Fruit fly (Drosophila melanogaster): ENCODE measurements around the gene Ugt37A1.

Ugt37A1 gene

dm6 chr2L:20382141-20382815 lies 8.4 kb upstream of the Ugt37A1 start, which contains the start of gene CG16798:
Gene CG16798, minus strand, starts transcription at chr2L:20382356.
- TF ChIP-seq Dll (optimal IDR thresholded peaks at IDR 0.05) (no peak), usp (GFP tag; optimal IDR thresholded peaks at IDR 0.05) (no peak)

- TF ChIP-seq CG8478 (optimal IDR thresholded peaks at IDR 0.05) (no peak), psq (optimal IDR thresholded peaks at IDR 0.05) (no peak), EcR (GFP tag; optimal IDR thresholded peaks at IDR 0.05) (no peak), pan (optimal IDR thresholded peaks at IDR 0.05) (no peak), usp (GFP tag; optimal IDR thresholded peaks at IDR 0.05) (no peak)
Measured at dm6 chr2L:20381329-20381728, 7.4 kb upstream of the Ugt37A1 start.

DNA sequence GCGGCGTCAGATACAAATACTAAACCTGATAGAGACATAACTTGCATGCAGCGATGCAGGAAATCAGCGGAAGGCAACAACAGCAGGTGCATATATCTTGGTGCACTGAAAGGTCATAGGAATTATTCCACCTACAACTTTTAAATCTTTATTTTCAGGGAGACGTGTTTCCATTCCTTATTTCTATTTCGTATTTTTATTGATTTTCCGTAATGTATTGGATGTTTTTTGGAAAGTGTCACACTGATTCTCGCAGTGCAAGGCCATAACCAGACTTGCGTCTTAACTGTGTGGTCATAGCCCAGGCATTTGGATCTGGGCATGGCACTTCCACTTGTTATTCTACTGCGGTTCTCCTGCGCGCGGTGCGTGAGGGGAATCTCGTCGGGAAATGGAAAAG lies 2.5 kb downstream of the Ugt37A1 start:
- TF ChIP-seq usp (GFP tag; optimal IDR thresholded peaks at IDR 0.05) (no peak), CG8478 (optimal IDR thresholded peaks at IDR 0.05) (no peak), EcR (GFP tag; optimal IDR thresholded peaks at IDR 0.05) (no peak), psq (optimal IDR thresholded peaks at IDR 0.05) (no peak), Dll (optimal IDR thresholded peaks at IDR 0.05) (no peak), pan (optimal IDR thresholded peaks at IDR 0.05) (no peak)

DNA sequence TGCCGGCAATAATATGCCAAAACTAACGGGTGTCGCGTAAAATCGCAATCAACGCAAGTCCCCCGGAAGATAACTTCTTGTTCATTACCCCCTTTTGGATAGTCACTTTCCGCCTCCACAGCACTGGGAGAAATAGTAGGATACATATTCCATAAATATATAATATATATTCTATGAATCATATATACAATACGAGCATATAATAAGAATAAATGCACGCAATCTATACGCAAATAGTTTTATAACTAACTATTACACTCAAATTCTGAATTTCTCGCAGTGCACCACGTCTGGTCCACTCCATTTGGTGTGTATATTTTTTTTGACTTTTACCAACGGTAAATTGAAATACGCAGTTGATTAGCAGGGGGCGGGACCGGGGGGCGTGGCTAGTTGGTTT lies 3.8 kb downstream of the Ugt37A1 start:
- TF ChIP-seq psq (optimal IDR thresholded peaks at IDR 0.05) (no peak), Dll (optimal IDR thresholded peaks at IDR 0.05) (no peak), pan (optimal IDR thresholded peaks at IDR 0.05) (no peak), EcR (GFP tag; optimal IDR thresholded peaks at IDR 0.05) (no peak), CG8478 (optimal IDR thresholded peaks at IDR 0.05) (no peak), usp (GFP tag; optimal IDR thresholded peaks at IDR 0.05) (no peak)

- TF ChIP-seq psq (optimal IDR thresholded peaks at IDR 0.05): no peak
- no peak for TF ChIP-seq usp (GFP tag; optimal IDR thresholded peaks at IDR 0.05)
- no peak for TF ChIP-seq pan (optimal IDR thresholded peaks at IDR 0.05)
- no peak for TF ChIP-seq Dll (optimal IDR thresholded peaks at IDR 0.05)
- no peak for TF ChIP-seq CG8478 (optimal IDR thresholded peaks at IDR 0.05)
- TF ChIP-seq EcR (GFP tag; optimal IDR thresholded peaks at IDR 0.05): no peak
Measured at dm6 chr2L:20352727-20353126, 21.2 kb downstream of the Ugt37A1 start.

- no peak for TF ChIP-seq EcR (GFP tag; optimal IDR thresholded peaks at IDR 0.05)
Measured at dm6 chr2L:20352200-20352599, 21.7 kb downstream of the Ugt37A1 start.

DNA sequence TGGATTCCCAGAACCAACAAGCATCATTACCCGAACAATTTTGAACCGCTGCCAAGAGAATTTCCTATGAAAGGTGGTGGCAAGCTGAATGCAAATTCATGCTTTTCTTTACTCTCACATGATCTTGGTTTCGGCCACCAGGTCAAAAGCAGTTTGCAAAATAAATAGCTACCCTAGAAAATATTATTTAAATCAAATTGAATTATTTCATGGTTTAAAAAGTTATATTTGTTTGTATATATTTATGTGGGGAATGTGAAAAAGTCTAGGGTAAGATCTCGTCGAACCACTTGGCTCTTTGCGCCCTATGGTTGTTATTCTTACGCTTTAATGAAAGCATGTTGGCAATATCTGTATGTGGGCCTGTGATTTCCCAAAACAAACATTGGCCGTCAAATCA lies 22.2 kb downstream of the Ugt37A1 start:
- TF ChIP-seq EcR (GFP tag; optimal IDR thresholded peaks at IDR 0.05): no peak
- no peak for TF ChIP-seq Dll (optimal IDR thresholded peaks at IDR 0.05)
- no peak for TF ChIP-seq CG8478 (optimal IDR thresholded peaks at IDR 0.05)
- TF ChIP-seq pan (optimal IDR thresholded peaks at IDR 0.05): no peak
- no peak for TF ChIP-seq usp (GFP tag; optimal IDR thresholded peaks at IDR 0.05)
- no peak for TF ChIP-seq psq (optimal IDR thresholded peaks at IDR 0.05)

DNA sequence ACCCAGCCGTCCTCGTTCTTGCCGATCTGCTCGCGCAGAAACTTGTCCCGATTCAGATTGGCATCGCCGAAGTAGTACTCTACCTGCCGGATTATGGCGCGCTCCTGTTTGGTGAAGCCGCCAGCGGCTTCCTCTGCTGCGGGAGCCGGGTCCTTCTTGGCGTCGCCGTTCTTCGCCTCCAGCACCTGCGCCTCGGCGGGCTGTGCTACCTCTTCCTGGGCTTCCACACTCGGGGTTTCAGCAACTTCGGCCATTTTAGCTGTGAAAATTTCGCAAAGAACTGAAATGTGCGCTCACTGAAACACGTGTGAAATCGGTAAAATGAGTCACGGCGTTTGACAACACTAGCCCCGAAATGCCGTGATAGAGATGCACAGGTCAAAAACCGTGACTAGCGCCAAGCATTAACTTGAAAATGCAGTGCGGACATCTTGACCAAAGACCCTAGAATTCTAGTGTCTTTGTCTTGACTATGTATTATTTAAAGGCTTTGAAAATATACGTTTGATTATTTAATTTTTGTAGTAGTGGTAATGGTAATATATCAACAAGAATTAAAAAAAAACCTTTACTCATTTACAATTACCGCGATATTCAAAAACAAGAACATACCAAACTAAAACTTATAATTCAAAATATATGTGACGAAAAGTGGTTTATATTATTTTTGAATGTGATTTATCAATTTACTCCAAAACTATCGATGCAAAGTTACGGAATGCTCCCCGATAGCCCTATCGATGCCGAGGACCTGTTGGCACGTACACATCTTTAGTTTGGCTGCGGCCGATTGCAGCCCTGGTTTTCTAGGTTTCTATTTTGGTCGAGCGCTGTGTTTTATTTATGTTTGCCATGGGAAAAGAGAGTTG lies 24.0 kb downstream of the Ugt37A1 start, which contains the start of the genes La and RtGEF:
La (minus strand) TSS at position 342 of the 869 bp plus-strand sequence.
RtGEF (plus strand) TSS at position 764 of the 869 bp plus-strand sequence.
- no peak for TF ChIP-seq psq (optimal IDR thresholded peaks at IDR 0.05)
- TF ChIP-seq CG8478 (optimal IDR thresholded peaks at IDR 0.05): no peak
- no peak for TF ChIP-seq usp (GFP tag; optimal IDR thresholded peaks at IDR 0.05)
- no peak for TF ChIP-seq EcR (GFP tag; optimal IDR thresholded peaks at IDR 0.05)
- TF ChIP-seq Dll (optimal IDR thresholded peaks at IDR 0.05): no peak
- no peak for TF ChIP-seq pan (optimal IDR thresholded peaks at IDR 0.05)

dm6 chr2L:20341999-20342325 lies 31.9 kb downstream of the Ugt37A1 start:
- TF ChIP-seq pan (optimal IDR thresholded peaks at IDR 0.05) (no peak), CG8478 (optimal IDR thresholded peaks at IDR 0.05) (no peak), usp (GFP tag; optimal IDR thresholded peaks at IDR 0.05) (no peak), Dll (optimal IDR thresholded peaks at IDR 0.05) (no peak), EcR (GFP tag; optimal IDR thresholded peaks at IDR 0.05) (no peak), psq (optimal IDR thresholded peaks at IDR 0.05) (no peak)

dm6 chr2L:20341211-20341998 lies 32.5 kb downstream of the Ugt37A1 start:
- TF ChIP-seq psq (optimal IDR thresholded peaks at IDR 0.05) (no peak), Dll (optimal IDR thresholded peaks at IDR 0.05) (no peak), CG8478 (optimal IDR thresholded peaks at IDR 0.05) (no peak), usp (GFP tag; optimal IDR thresholded peaks at IDR 0.05) (no peak), EcR (GFP tag; optimal IDR thresholded peaks at IDR 0.05) (no peak), pan (optimal IDR thresholded peaks at IDR 0.05) (no peak)

DNA sequence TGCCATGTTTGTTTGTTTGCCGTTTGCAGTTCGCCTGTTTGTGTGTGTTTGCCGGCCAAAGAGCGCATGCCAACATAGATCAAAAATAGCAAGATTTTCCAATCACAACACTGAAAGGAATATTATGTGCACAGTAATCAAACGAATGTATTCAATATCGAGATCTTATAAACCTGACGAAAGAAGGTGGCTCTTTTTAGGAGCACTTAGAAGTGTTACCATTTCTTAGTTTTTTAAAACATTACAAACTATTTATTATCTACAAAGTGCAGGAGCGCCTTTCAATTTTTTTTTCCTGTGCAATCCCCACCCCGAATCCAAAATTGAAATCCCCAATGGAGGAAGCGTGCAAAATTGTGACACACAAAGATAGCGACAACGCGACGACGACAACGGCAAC lies 33.3 kb downstream of the Ugt37A1 start:
- TF ChIP-seq psq (optimal IDR thresholded peaks at IDR 0.05) (no peak), EcR (GFP tag; optimal IDR thresholded peaks at IDR 0.05) (no peak), usp (GFP tag; optimal IDR thresholded peaks at IDR 0.05) (no peak), Dll (optimal IDR thresholded peaks at IDR 0.05) (no peak), CG8478 (optimal IDR thresholded peaks at IDR 0.05) (no peak), pan (optimal IDR thresholded peaks at IDR 0.05) (no peak)

DNA sequence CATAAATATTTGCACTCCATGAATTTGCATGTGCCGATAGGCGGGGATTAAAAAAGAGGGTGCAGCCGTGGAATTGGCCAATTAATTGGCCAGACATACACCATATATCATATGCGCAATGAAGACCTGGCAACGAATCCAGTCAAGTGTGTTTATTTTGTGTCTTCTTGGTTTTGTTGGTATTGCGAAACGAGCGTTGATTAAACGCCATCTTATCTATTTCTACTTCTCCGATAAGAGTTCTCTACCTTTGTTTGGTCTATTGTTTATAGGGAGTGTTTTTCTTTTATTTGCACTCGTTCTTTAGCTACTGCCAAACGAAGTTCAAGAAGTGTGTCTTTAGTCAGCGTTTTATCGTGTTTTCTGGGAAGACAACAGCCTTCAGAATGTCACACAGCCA lies 36.1 kb downstream of the Ugt37A1 start:
- TF ChIP-seq Dll (optimal IDR thresholded peaks at IDR 0.05) (no peak), EcR (GFP tag; optimal IDR thresholded peaks at IDR 0.05) (no peak), usp (GFP tag; optimal IDR thresholded peaks at IDR 0.05) (no peak), psq (optimal IDR thresholded peaks at IDR 0.05) (no peak), pan (optimal IDR thresholded peaks at IDR 0.05) (no peak), CG8478 (optimal IDR thresholded peaks at IDR 0.05) (no peak)
